Worm (Caenorhabditis elegans) whole organism, L2 larva: ENCODE results near the gene hpo-31.

ENCODE experiments used
- elt-3 ChIP-seq: sonication (generic microtip); optimal IDR thresholded peaks from 2 replicates; lab custom pipeline; 2017; ENCODE audit warnings: missing biosample characterization, missing genetic modification characterization
- nhr-12 ChIP-seq: fragments of 150-350 bp; optimal IDR thresholded peaks from 2 replicates; lab custom pipeline; 2014; ENCODE audit warnings: missing biosample characterization, missing genetic modification characterization
- unc-62 ChIP-seq: fragments of 150-350 bp; optimal IDR thresholded peaks from 2 replicates; lab custom pipeline; 2014; ENCODE audit warnings: missing biosample characterization, missing genetic modification reagents, missing genetic modification characterization
- ztf-4 ChIP-seq: fragments of 150-350 bp; optimal IDR thresholded peaks from 2 replicates; lab custom pipeline; 2014; ENCODE audit warnings: missing biosample characterization, missing genetic modification characterization

ce11 chrV:13812931-13813330, 9.9 kb upstream of the hpo-31 start, which contains the start of gene ceh-24:
- no peak for TF ChIP-seq ztf-4
- TF ChIP-seq unc-62 (GFP tag; lab: Kevin White, UChicago): no peak
- no peak for TF ChIP-seq nhr-12 (tag; lab: Kevin White, UChicago)
- TF ChIP-seq elt-3 (tag; lab: Kevin White, UChicago): no peak
